Fruit fly (Drosophila melanogaster) whole organism, wandering third instar larva: ENCODE data around the gene GatB.
A peak's percentile ranks its signal among the peaks of the same experiment; 100 is the strongest.

Source experiments
- Abd-B ChIP-seq: fragments of >200 bp; optimal IDR thresholded peaks from 2 replicates; lab custom pipeline; 2017; ENCODE audit warnings: missing biosample characterization, missing genetic modification characterization
- CG32264 ChIP-seq: fragments of 200-800 bp; sonication (Bioruptor generic); optimal IDR thresholded peaks from 2 replicates; lab custom pipeline; 2016; ENCODE audit warnings: missing biosample characterization, missing genetic modification characterization
- CG9705 ChIP-seq: fragments of 200-800 bp; sonication (Bioruptor generic); optimal IDR thresholded peaks from 2 replicates; lab custom pipeline; 2018; ENCODE audit warnings: missing biosample characterization, mild to moderate bottlenecking, missing genetic modification characterization
- CrebA ChIP-seq: fragments of 200-800 bp; sonication (Bioruptor generic); optimal IDR thresholded peaks from 2 replicates; lab custom pipeline; 2016; ENCODE audit warnings: missing biosample characterization, mild to moderate bottlenecking, missing genetic modification characterization, borderline replicate concordance
- Dfd ChIP-seq: fragments of >200 bp; optimal IDR thresholded peaks from 2 replicates; lab custom pipeline; 2017; ENCODE audit warnings: missing biosample characterization, missing genetic modification characterization
- Dif ChIP-seq: fragments of 200-275, 200-300 bp; sonication (Bioruptor generic); optimal IDR thresholded peaks from 2 replicates; lab custom pipeline; 2018; ENCODE audit warnings: missing biosample characterization, missing genetic modification characterization; ENCODE audit not compliant: partially characterized antibody
- GATAd ChIP-seq: sonication (Bioruptor generic); optimal IDR thresholded peaks from 2 replicates; lab custom pipeline; 2016; ENCODE audit warnings: missing biosample characterization, missing genetic modification characterization
- HLH106 ChIP-seq: fragments of 200-800 bp; optimal IDR thresholded peaks from 3 replicates; lab custom pipeline; 2019; ENCODE audit warnings: missing biosample characterization, mild to moderate bottlenecking, missing genetic modification characterization, moderate library complexity
- Hnf4 ChIP-seq: fragments of 200-800 bp; sonication (Bioruptor generic); optimal IDR thresholded peaks from 2 replicates; lab custom pipeline; 2016; ENCODE audit warnings: missing biosample characterization, mild to moderate bottlenecking, missing genetic modification characterization
- Hr78 ChIP-seq: fragments of >200 bp; optimal IDR thresholded peaks from 2 replicates; lab custom pipeline; 2017; ENCODE audit warnings: missing biosample characterization, missing genetic modification characterization
- Hr83 ChIP-seq: fragments of 200-300 bp; sonication (Bioruptor generic); optimal IDR thresholded peaks from 2 replicates; lab custom pipeline; 2016; ENCODE audit warnings: missing biosample characterization, mild to moderate bottlenecking, missing genetic modification characterization, moderate library complexity; ENCODE audit not compliant: poor library complexity, severe bottlenecking
- Jra ChIP-seq: sonication (Bioruptor generic); optimal IDR thresholded peaks from 2 replicates; lab custom pipeline; 2016; ENCODE audit warnings: missing biosample characterization, missing genetic modification characterization
- Mio ChIP-seq: sonication (Bioruptor generic); optimal IDR thresholded peaks from 2 replicates; lab custom pipeline; 2016; ENCODE audit warnings: missing biosample characterization, missing genetic modification characterization
- Myc ChIP-seq: fragments of >200 bp; optimal IDR thresholded peaks from 2 replicates; lab custom pipeline; 2017
- N ChIP-seq: fragments of >200 bp; optimal IDR thresholded peaks from 2 replicates; lab custom pipeline; 2018; ENCODE audit warnings: missing biosample characterization, missing external identifiers, missing genetic modification characterization
- OdsH ChIP-seq: fragments of 200-800 bp; sonication (Bioruptor generic); optimal IDR thresholded peaks from 2 replicates; lab custom pipeline; 2016; ENCODE audit warnings: missing biosample characterization, mild to moderate bottlenecking, missing genetic modification characterization
- Rel ChIP-seq, 2 experiments: fragments of 200-800 bp; sonication (Bioruptor generic) in 1 of 2; optimal IDR thresholded peaks; 2 replicates in 1 of 2; 3 replicates in 1 of 2; lab custom pipeline; 2016 to 2019; ENCODE audit warnings: mild to moderate bottlenecking in 2 of 2, missing biosample characterization in 2 of 2, missing genetic modification characterization in 2 of 2, moderate library complexity in 1 of 2
- Sp1 ChIP-seq: fragments of 200-800 bp; sonication (Bioruptor generic); optimal IDR thresholded peaks from 3 replicates; lab custom pipeline; 2019; ENCODE audit warnings: missing biosample characterization, mild to moderate bottlenecking, missing genetic modification characterization, moderate library complexity
- Vsx2 ChIP-seq: fragments of 200-300, 225-300 bp; sonication (Bioruptor generic); optimal IDR thresholded peaks from 2 replicates; lab custom pipeline; 2018; ENCODE audit warnings: missing biosample characterization, missing genetic modification characterization; ENCODE audit not compliant: partially characterized antibody
- br ChIP-seq: fragments of 200-800 bp; sonication (Bioruptor generic); optimal IDR thresholded peaks from 2 replicates; lab custom pipeline; 2016; ENCODE audit warnings: missing biosample characterization, missing genetic modification characterization
- brk ChIP-seq: fragments of 200-800 bp; sonication (Bioruptor generic); optimal IDR thresholded peaks from 2 replicates; lab custom pipeline; 2016; ENCODE audit warnings: missing biosample characterization, mild to moderate bottlenecking, missing genetic modification characterization
- dl ChIP-seq, 2 experiments: fragments of 175-275, 200-275 bp in 1 of 2; fragments of 200-275 bp in 1 of 2; sonication (Bioruptor generic); optimal IDR thresholded peaks; lab custom pipeline; 2018; ENCODE audit warnings: mild to moderate bottlenecking in 2 of 2, missing biosample characterization in 2 of 2, missing genetic modification characterization in 2 of 2, moderate library complexity in 2 of 2; ENCODE audit not compliant: partially characterized antibody in 2 of 2, insufficient read depth in 1 of 2
- dmrt93B ChIP-seq: fragments of 200-800 bp; sonication (Bioruptor generic); optimal IDR thresholded peaks from 2 replicates; lab custom pipeline; 2018; ENCODE audit warnings: missing biosample characterization, mild to moderate bottlenecking, missing genetic modification characterization
- dsf ChIP-seq: sonication (Bioruptor generic); optimal IDR thresholded peaks from 2 replicates; lab custom pipeline; 2016; ENCODE audit warnings: missing biosample characterization, missing genetic modification characterization, borderline replicate concordance
- foxo ChIP-seq, 2 experiments: fragments of 200-800 bp; sonication (Bioruptor generic); optimal IDR thresholded peaks; 2 replicates in 1 of 2; 3 replicates in 1 of 2; lab custom pipeline; 2016 to 2017; ENCODE audit warnings: missing biosample characterization in 2 of 2, missing genetic modification characterization in 2 of 2
- fru ChIP-seq: fragments of 200-800 bp; sonication (Bioruptor generic); optimal IDR thresholded peaks from 3 replicates; lab custom pipeline; 2016; ENCODE audit warnings: missing biosample characterization, mild to moderate bottlenecking, missing genetic modification characterization
- h ChIP-seq: fragments of 200-800 bp; sonication (Bioruptor generic); optimal IDR thresholded peaks from 3 replicates; lab custom pipeline; 2016; ENCODE audit warnings: missing biosample characterization, mild to moderate bottlenecking, missing genetic modification characterization
- jim ChIP-seq: fragments of 175-275, 200-325 bp; sonication (Bioruptor generic); optimal IDR thresholded peaks from 2 replicates; lab custom pipeline; 2016; ENCODE audit warnings: missing biosample characterization, mild to moderate bottlenecking, missing genetic modification characterization
- lola ChIP-seq: fragments of >200 bp; optimal IDR thresholded peaks from 2 replicates; lab custom pipeline; 2017; ENCODE audit warnings: missing biosample characterization, missing genetic modification characterization
- pan ChIP-seq: fragments of >200 bp; optimal IDR thresholded peaks from 2 replicates; lab custom pipeline; 2017
- psq ChIP-seq: fragments of 200-800 bp; sonication (Bioruptor generic); optimal IDR thresholded peaks from 3 replicates; lab custom pipeline; 2017; ENCODE audit warnings: missing biosample characterization, mild to moderate bottlenecking, missing genetic modification characterization, moderate library complexity
- rgr ChIP-seq: fragments of 200-800 bp; sonication (Bioruptor generic); optimal IDR thresholded peaks from 3 replicates; lab custom pipeline; 2016; ENCODE audit warnings: missing biosample characterization, mild to moderate bottlenecking, missing genetic modification characterization
- sage ChIP-seq: fragments of 200-800 bp; sonication (Bioruptor generic); optimal IDR thresholded peaks from 2 replicates; lab custom pipeline; 2016; ENCODE audit warnings: missing biosample characterization, mild to moderate bottlenecking, missing genetic modification characterization
- sv ChIP-seq: fragments of 200-800 bp; sonication (Bioruptor generic); optimal IDR thresholded peaks from 3 replicates; lab custom pipeline; 2016; ENCODE audit warnings: missing biosample characterization, missing genetic modification characterization
- tai ChIP-seq: sonication (Bioruptor generic); optimal IDR thresholded peaks from 2 replicates; lab custom pipeline; 2016; ENCODE audit warnings: missing biosample characterization, missing genetic modification characterization
- usp ChIP-seq: fragments of >200 bp; optimal IDR thresholded peaks from 2 replicates; lab custom pipeline; 2017; ENCODE audit warnings: missing biosample characterization, missing genetic modification characterization
- woc ChIP-seq: sonication (Bioruptor generic); optimal IDR thresholded peaks from 2 replicates; lab custom pipeline; 2016; ENCODE audit warnings: missing biosample characterization, mild to moderate bottlenecking, missing genetic modification characterization

The GatB gene

dm6 chr3R:24116972-24117371, 13.1 kb downstream of the GatB start:
- TF ChIP-seq Hnf4 (GFP tag; lab: Kevin White, UChicago): peak; percentile 10
- no peak for TF ChIP-seq h (GFP tag; lab: Kevin White, UChicago)
- TF ChIP-seq CG32264 (GFP tag; lab: Kevin White, UChicago): no peak
- no peak for TF ChIP-seq woc (GFP tag; lab: Kevin White, UChicago)
- no peak for TF ChIP-seq psq (GFP tag; lab: Kevin White, UChicago)
- TF ChIP-seq N: no peak
- TF ChIP-seq Dfd (GFP tag; lab: Kevin White, UChicago): no peak
- no peak for TF ChIP-seq usp (GFP tag; lab: Kevin White, UChicago)
- TF ChIP-seq Rel (GFP tag; optimal IDR thresholded peaks at IDR 0.05; lab: Kevin White, UChicago): no peak
- TF ChIP-seq Rel (tag; optimal IDR thresholded peaks at IDR 0.05; lab: Kevin White, UChicago): peak; percentile 14
- TF ChIP-seq jim: no peak
- no peak for TF ChIP-seq sv (GFP tag; lab: Kevin White, UChicago)
- TF ChIP-seq Myc (lab: Kevin White, UChicago): no peak
- TF ChIP-seq Jra (GFP tag; lab: Kevin White, UChicago): no peak
- TF ChIP-seq tai (GFP tag; lab: Kevin White, UChicago): no peak
- no peak for TF ChIP-seq dmrt93B (GFP tag; lab: Kevin White, UChicago)
- TF ChIP-seq Dif (GFP tag; lab: Kevin White, UChicago): no peak
- no peak for TF ChIP-seq Vsx2 (GFP tag; lab: Kevin White, UChicago)

dm6 chr3R:24116180-24116579, 13.9 kb downstream of the GatB start, which contains the start of gene CG13607:
TSS of gene CG13607 (minus strand) at chr3R:24116322.
- TF ChIP-seq Hr78 (GFP tag; lab: Kevin White, UChicago) (no peak), CG9705 (GFP tag; lab: Kevin White, UChicago) (no peak), psq (GFP tag; lab: Kevin White, UChicago) (no peak), tai (GFP tag; lab: Kevin White, UChicago) (no peak), CG32264 (GFP tag; lab: Kevin White, UChicago) (no peak), pan (lab: Kevin White, UChicago) (no peak), foxo (GFP tag; optimal IDR thresholded peaks at IDR 0.05; lab: Kevin White, UChicago) (no peak), N (no peak), brk (GFP tag; lab: Kevin White, UChicago) (no peak), dmrt93B (GFP tag; lab: Kevin White, UChicago) (no peak), Abd-B (GFP tag; lab: Kevin White, UChicago) (no peak), Sp1 (no peak), woc (GFP tag; lab: Kevin White, UChicago) (no peak), usp (GFP tag; lab: Kevin White, UChicago) (no peak), br (GFP tag; lab: Kevin White, UChicago) (no peak), Rel (GFP tag; optimal IDR thresholded peaks at IDR 0.05; lab: Kevin White, UChicago) (no peak), Rel (tag; optimal IDR thresholded peaks at IDR 0.05; lab: Kevin White, UChicago) (no peak), jim (no peak), Vsx2 (GFP tag; lab: Kevin White, UChicago) (no peak), OdsH (no peak), dsf (no peak)

dm6 chr3R:24113070-24113385, 17.0 kb downstream of the GatB start, which contains the start of gene Root:
TSS of gene Root (plus strand) at chr3R:24113286.
- TF ChIP-seq Hr78 (GFP tag; lab: Kevin White, UChicago) (no peak), OdsH (no peak), Hr83 (GFP tag; lab: Kevin White, UChicago) (no peak), sv (GFP tag; lab: Kevin White, UChicago) (no peak), dmrt93B (GFP tag; lab: Kevin White, UChicago) (no peak), Jra (GFP tag; lab: Kevin White, UChicago) (no peak), Rel (GFP tag; optimal IDR thresholded peaks at IDR 0.05; lab: Kevin White, UChicago) (no peak), Rel (tag; optimal IDR thresholded peaks at IDR 0.05; lab: Kevin White, UChicago) (no peak), dl (GFP tag; optimal IDR thresholded peaks at IDR 0.05; lab: Kevin White, UChicago; ENCODE audit: insufficient read depth in 1 of 2, partially characterized antibody in 2 of 2) (no peak), CG32264 (GFP tag; lab: Kevin White, UChicago) (no peak), Mio (GFP tag; lab: Kevin White, UChicago) (no peak), foxo (GFP tag; optimal IDR thresholded peaks at IDR 0.05; lab: Kevin White, UChicago) (no peak), dsf (no peak)

- TF ChIP-seq rgr (GFP tag; lab: Kevin White, UChicago) (peak; percentile 59), Dif (GFP tag; lab: Kevin White, UChicago) (peak; percentile 16), Hr83 (GFP tag; lab: Kevin White, UChicago) (peak; percentile 2), pan (lab: Kevin White, UChicago) (no peak), Sp1 (peak; percentile 66), Dfd (GFP tag; lab: Kevin White, UChicago) (no peak), Jra (GFP tag; lab: Kevin White, UChicago) (peak; percentile 16), br (GFP tag; lab: Kevin White, UChicago) (peak; percentile 53), Rel (GFP tag; optimal IDR thresholded peaks at IDR 0.05; lab: Kevin White, UChicago) (peak; percentile 37), Rel (tag; optimal IDR thresholded peaks at IDR 0.05; lab: Kevin White, UChicago) (peak; percentile 6), GATAd (GFP tag; lab: Kevin White, UChicago) (no peak), HLH106 (tag; lab: Kevin White, UChicago) (peak; percentile 67), h (GFP tag; lab: Kevin White, UChicago) (peak; percentile 69), sage (GFP tag; lab: Kevin White, UChicago) (peak; percentile 69), lola (no peak), CrebA (no peak), N (no peak), dl (GFP tag; optimal IDR thresholded peaks at IDR 0.05; lab: Kevin White, UChicago; ENCODE audit: insufficient read depth in 1 of 2, partially characterized antibody in 2 of 2) (no peak), dmrt93B (GFP tag; lab: Kevin White, UChicago) (no peak), dsf (no peak), sv (GFP tag; lab: Kevin White, UChicago) (peak; percentile 55), fru (GFP tag; lab: Kevin White, UChicago) (peak; percentile 63)
Measured at dm6 chr3R:24112320-24113069, 17.6 kb downstream of the GatB start, which contains the start of gene CG13605. TSS of gene CG13605 (minus strand) at chr3R:24112389.
